Fruit fly (Drosophila melanogaster): ENCODE measurements around the gene smp-30.

Gene smp-30

DNA sequence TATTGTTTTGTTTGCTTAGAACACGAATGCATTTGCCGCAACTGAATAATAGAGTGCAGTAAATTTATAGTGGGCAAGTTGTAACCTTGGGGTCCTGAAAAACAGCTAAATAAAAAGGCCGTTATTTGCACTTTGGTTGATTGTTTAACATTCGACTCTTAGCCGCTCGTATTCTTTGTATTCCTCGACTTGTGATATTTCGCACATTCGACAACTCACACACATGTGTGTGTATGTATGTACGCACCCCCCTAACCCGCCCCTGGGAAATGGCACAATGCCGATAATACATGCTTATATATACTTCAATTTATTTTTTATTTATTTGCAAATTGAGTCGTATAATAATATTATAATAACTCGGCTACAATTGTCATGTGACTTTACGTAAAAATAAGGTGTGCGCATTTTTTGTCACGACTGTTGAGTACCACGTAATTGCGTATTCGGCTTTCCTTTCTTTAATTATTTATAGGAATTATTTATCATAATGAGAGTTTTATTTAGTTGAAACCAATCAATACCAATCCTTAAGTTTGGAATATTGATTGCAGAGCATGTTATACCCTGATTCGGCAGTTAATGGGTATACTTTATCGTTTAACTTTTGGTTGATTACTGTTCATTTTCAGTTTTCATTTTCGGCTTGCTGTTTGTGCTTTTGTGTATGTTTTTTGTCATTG is 3.9 kb upstream of the smp-30 start:
- TF ChIP-seq woc (GFP tag; optimal IDR thresholded peaks at IDR 0.05) (peak; percentile 46), dsf (GFP tag; optimal IDR thresholded peaks at IDR 0.05; ENCODE audit: borderline replicate concordance) (no peak), dl (GFP tag; optimal IDR thresholded peaks at IDR 0.05; ENCODE audit: insufficient read depth in 1 of 2, partially characterized antibody in 2 of 2) (no peak), dmrt93B (GFP tag; optimal IDR thresholded peaks at IDR 0.05) (peak; percentile 62), OdsH (GFP tag; optimal IDR thresholded peaks at IDR 0.05) (peak; percentile 72), lola (GFP tag; optimal IDR thresholded peaks at IDR 0.05) (no peak), brk (GFP tag; optimal IDR thresholded peaks at IDR 0.05) (peak; percentile 30), psq (GFP tag; optimal IDR thresholded peaks at IDR 0.05) (peak; percentile 73), Jra (GFP tag; optimal IDR thresholded peaks at IDR 0.05) (no peak), Vsx2 (GFP tag; optimal IDR thresholded peaks at IDR 0.05; ENCODE audit: partially characterized antibody) (no peak), N (GFP tag; optimal IDR thresholded peaks at IDR 0.05) (no peak), pan (optimal IDR thresholded peaks at IDR 0.05) (peak; percentile 36), ey (GFP tag; optimal IDR thresholded peaks at IDR 0.05) (peak; percentile 69), Abd-B (GFP tag; optimal IDR thresholded peaks at IDR 0.05) (no peak), Dif (GFP tag; optimal IDR thresholded peaks at IDR 0.05; ENCODE audit: partially characterized antibody) (no peak), usp (GFP tag; optimal IDR thresholded peaks at IDR 0.05) (no peak), GATAd (GFP tag; optimal IDR thresholded peaks at IDR 0.05) (no peak), sage (GFP tag; optimal IDR thresholded peaks at IDR 0.05) (peak; percentile 67), HLH106 (tag; optimal IDR thresholded peaks at IDR 0.05) (peak; percentile 81), Mio (GFP tag; optimal IDR thresholded peaks at IDR 0.05) (no peak), br (GFP tag; optimal IDR thresholded peaks at IDR 0.05) (peak; percentile 71), Hr83 (GFP tag; optimal IDR thresholded peaks at IDR 0.05; ENCODE audit: poor library complexity, severe bottlenecking) (no peak), tai (GFP tag; optimal IDR thresholded peaks at IDR 0.05) (no peak), CrebA (GFP tag; optimal IDR thresholded peaks at IDR 0.05; ENCODE audit: borderline replicate concordance) (no peak), CG9705 (GFP tag; optimal IDR thresholded peaks at IDR 0.05) (peak; percentile 2), sv (GFP tag; optimal IDR thresholded peaks at IDR 0.05) (peak; percentile 22), jim (GFP tag; optimal IDR thresholded peaks at IDR 0.05) (no peak), Myc (optimal IDR thresholded peaks at IDR 0.05) (no peak), Hnf4 (GFP tag; optimal IDR thresholded peaks at IDR 0.05) (peak; percentile 48), Hr78 (GFP tag; optimal IDR thresholded peaks at IDR 0.05) (no peak), Sp1 (GFP tag; optimal IDR thresholded peaks at IDR 0.05) (peak; percentile 76), CG32264 (GFP tag; optimal IDR thresholded peaks at IDR 0.05) (peak; percentile 61), Dfd (GFP tag; optimal IDR thresholded peaks at IDR 0.05) (no peak), Rel (GFP tag; optimal IDR thresholded peaks at IDR 0.05) (peak; percentile 55), Rel (tag; optimal IDR thresholded peaks at IDR 0.05) (peak; percentile 23), h (GFP tag; optimal IDR thresholded peaks at IDR 0.05) (peak; percentile 86), fru (GFP tag; optimal IDR thresholded peaks at IDR 0.05) (peak; percentile 78), rgr (GFP tag; optimal IDR thresholded peaks at IDR 0.05) (peak; percentile 68), foxo (GFP tag; optimal IDR thresholded peaks at IDR 0.05) (peak in 1 of 2 experiments; percentile 86)

DNA sequence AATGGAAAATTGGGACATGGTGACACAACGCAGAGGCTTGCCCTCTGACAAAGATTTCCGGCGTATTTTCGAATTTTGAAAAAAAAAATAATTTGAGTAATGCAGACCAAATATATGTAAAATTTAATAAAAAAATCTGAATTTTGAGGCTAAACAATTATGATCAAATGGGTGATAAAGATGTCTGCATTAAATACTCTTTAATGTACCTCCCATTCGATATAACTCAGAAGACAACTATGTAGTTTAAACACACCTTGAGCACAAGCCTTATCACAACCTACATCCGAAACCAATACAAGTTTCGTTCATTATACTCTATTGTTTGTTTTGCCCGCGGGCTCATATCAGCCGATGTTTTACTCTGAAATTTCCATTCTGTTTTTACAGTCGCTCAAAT is 3.3 kb upstream of the smp-30 start, which contains the start of gene CG7362:
TSS of gene CG7362 (minus strand) at position 101 of the 400 bp plus-strand sequence.
- TF ChIP-seq rgr (GFP tag; optimal IDR thresholded peaks at IDR 0.05) (no peak), usp (GFP tag; optimal IDR thresholded peaks at IDR 0.05) (no peak), dl (GFP tag; optimal IDR thresholded peaks at IDR 0.05; ENCODE audit: insufficient read depth in 1 of 2, partially characterized antibody in 2 of 2) (no peak), jim (GFP tag; optimal IDR thresholded peaks at IDR 0.05) (no peak), CG9705 (GFP tag; optimal IDR thresholded peaks at IDR 0.05) (no peak), Hr78 (GFP tag; optimal IDR thresholded peaks at IDR 0.05) (no peak), Rel (GFP tag; optimal IDR thresholded peaks at IDR 0.05) (no peak), Rel (tag; optimal IDR thresholded peaks at IDR 0.05) (no peak)

Measured in whole organism, wandering third instar larva.